Worm (Caenorhabditis elegans) whole organism, L2 larva: ENCODE data around the gene fbxa-104.

ENCODE experiments used
- F13H6.1 ChIP-seq: sonication (generic microtip); optimal IDR thresholded peaks from 2 replicates; lab custom pipeline; 2016; ENCODE audit warnings: missing genetic modification characterization, missing compliant biosample characterization
- R02D3.7 ChIP-seq: fragments of 150-350 bp; optimal IDR thresholded peaks from 2 replicates; lab custom pipeline; 2014; ENCODE audit warnings: missing biosample characterization, missing genetic modification characterization
- Y55F3AM.14 ChIP-seq: fragments of 200-800 bp; sonication (Bioruptor generic); optimal IDR thresholded peaks from 2 replicates; lab custom pipeline; 2018; ENCODE audit warnings: mild to moderate bottlenecking, missing genetic modification characterization, missing compliant biosample characterization
- ZK546.5 ChIP-seq: sonication (generic microtip); optimal IDR thresholded peaks from 2 replicates; lab custom pipeline; 2017; ENCODE audit warnings: missing biosample characterization, missing genetic modification characterization
- alr-1 ChIP-seq: fragments of 150-350 bp; optimal IDR thresholded peaks from 2 replicates; lab custom pipeline; 2014; ENCODE audit warnings: missing biosample characterization, missing genetic modification characterization
- aly-2 ChIP-seq: fragments of 150-350 bp; optimal IDR thresholded peaks from 2 replicates; lab custom pipeline; 2014; ENCODE audit warnings: missing biosample characterization, missing genetic modification characterization
- ama-1 ChIP-seq: fragments of 150-350 bp; optimal IDR thresholded peaks from 2 replicates; lab custom pipeline; 2018; ENCODE audit warnings: inconsistent platforms
- ceh-16 ChIP-seq: fragments of 150-350 bp; optimal IDR thresholded peaks from 2 replicates; lab custom pipeline; 2014; ENCODE audit warnings: missing biosample characterization, missing genetic modification characterization
- ceh-82 ChIP-seq: fragments of 150-350 bp; optimal IDR thresholded peaks from 2 replicates; lab custom pipeline; 2014; ENCODE audit warnings: missing biosample characterization, missing genetic modification characterization
- crh-2 ChIP-seq: sonication (generic microtip); optimal IDR thresholded peaks from 2 replicates; lab custom pipeline; 2017; ENCODE audit warnings: missing biosample characterization, missing genetic modification characterization
- dmd-4 ChIP-seq: sonication (generic microtip); optimal IDR thresholded peaks from 2 replicates; lab custom pipeline; 2017; ENCODE audit warnings: missing biosample characterization, missing genetic modification characterization
- elt-1 ChIP-seq: fragments of 150-350 bp; optimal IDR thresholded peaks from 2 replicates; lab custom pipeline; 2014; ENCODE audit warnings: missing biosample characterization, missing genetic modification characterization
- elt-3 ChIP-seq: sonication (generic microtip); optimal IDR thresholded peaks from 2 replicates; lab custom pipeline; 2017; ENCODE audit warnings: missing biosample characterization, missing genetic modification characterization
- gmeb-1 ChIP-seq: fragments of 150-350 bp; optimal IDR thresholded peaks from 2 replicates; lab custom pipeline; 2014; ENCODE audit warnings: missing biosample characterization, missing genetic modification characterization
- lin-11 ChIP-seq: fragments of 150-350 bp; sonication (generic microtip); optimal IDR thresholded peaks from 2 replicates; lab custom pipeline; 2014; ENCODE audit warnings: missing biosample characterization, missing genetic modification characterization, inconsistent platforms, mixed read lengths
- lin-13 ChIP-seq: fragments of 150-350 bp; optimal IDR thresholded peaks from 2 replicates; lab custom pipeline; 2014; ENCODE audit warnings: missing biosample characterization, missing genetic modification reagents, missing genetic modification characterization
- lsy-2 ChIP-seq, 2 experiments: fragments of 150-350 bp in 1 of 2; sonication (generic microtip) in 1 of 2; optimal IDR thresholded peaks; 2 replicates each; lab custom pipeline; 2014 to 2017; ENCODE audit warnings: missing biosample characterization in 2 of 2, missing genetic modification characterization in 2 of 2
- mbf-1 ChIP-seq: sonication (generic microtip); optimal IDR thresholded peaks from 2 replicates; lab custom pipeline; 2017; ENCODE audit warnings: missing biosample characterization, missing genetic modification characterization
- mdl-1 ChIP-seq, 2 experiments: fragments of 150-350 bp in 1 of 2; sonication (generic microtip) in 1 of 2; optimal IDR thresholded peaks; 2 replicates each; lab custom pipeline; 2017; ENCODE audit warnings: missing biosample characterization in 2 of 2, missing genetic modification characterization in 2 of 2
- nhr-10 ChIP-seq: sonication (generic microtip); optimal IDR thresholded peaks from 2 replicates; lab custom pipeline; 2017; ENCODE audit warnings: missing biosample characterization, missing genetic modification characterization
- nhr-11 ChIP-seq: fragments of 150-350 bp; optimal IDR thresholded peaks from 2 replicates; lab custom pipeline; 2014; ENCODE audit warnings: missing biosample characterization, missing genetic modification characterization
- nhr-21 ChIP-seq: fragments of 150-350 bp; optimal IDR thresholded peaks from 2 replicates; lab custom pipeline; 2014; ENCODE audit warnings: missing biosample characterization, missing genetic modification characterization
- nhr-237 ChIP-seq: fragments of 150-350 bp; optimal IDR thresholded peaks from 2 replicates; lab custom pipeline; 2014; ENCODE audit warnings: missing biosample characterization, missing genetic modification characterization
- nhr-6 ChIP-seq: fragments of 150-350 bp; optimal IDR thresholded peaks from 2 replicates; lab custom pipeline; 2014; ENCODE audit warnings: missing biosample characterization, missing genetic modification characterization
- nhr-77 ChIP-seq: fragments of 150-350 bp; optimal IDR thresholded peaks from 2 replicates; lab custom pipeline; 2014; ENCODE audit warnings: missing biosample characterization, missing genetic modification characterization
- skn-1 ChIP-seq: sonication (generic microtip); optimal IDR thresholded peaks from 2 replicates; lab custom pipeline; 2017; ENCODE audit warnings: missing biosample characterization, missing genetic modification characterization
- sma-9 ChIP-seq, 2 experiments: fragments of 150-350 bp in 1 of 2; sonication (generic microtip) in 1 of 2; optimal IDR thresholded peaks; 2 replicates each; lab custom pipeline; 2014 to 2016; ENCODE audit warnings: missing genetic modification characterization in 2 of 2, mild to moderate bottlenecking in 1 of 2, missing biosample characterization in 1 of 2, missing compliant biosample characterization in 1 of 2, missing genetic modification reagents in 1 of 2, moderate library complexity in 1 of 2
- unc-55 ChIP-seq: fragments of 150-350 bp; sonication (generic microtip); optimal IDR thresholded peaks from 3 replicates; lab custom pipeline; 2014; ENCODE audit warnings: missing biosample characterization, missing genetic modification reagents, missing genetic modification characterization
- unc-62 ChIP-seq: fragments of 150-350 bp; optimal IDR thresholded peaks from 2 replicates; lab custom pipeline; 2014; ENCODE audit warnings: missing biosample characterization, missing genetic modification reagents, missing genetic modification characterization
- ztf-1 ChIP-seq: fragments of 200-800 bp; sonication (Bioruptor generic); conservative IDR thresholded peaks from 2 replicates; pipeline ENCODE4 v1.3.6; 2022; ENCODE audit warnings: missing genetic modification characterization, missing compliant biosample characterization
- ztf-11 ChIP-seq: sonication (generic microtip); optimal IDR thresholded peaks from 2 replicates; lab custom pipeline; 2017; ENCODE audit warnings: missing biosample characterization, missing genetic modification characterization

Gene fbxa-104

DNA sequence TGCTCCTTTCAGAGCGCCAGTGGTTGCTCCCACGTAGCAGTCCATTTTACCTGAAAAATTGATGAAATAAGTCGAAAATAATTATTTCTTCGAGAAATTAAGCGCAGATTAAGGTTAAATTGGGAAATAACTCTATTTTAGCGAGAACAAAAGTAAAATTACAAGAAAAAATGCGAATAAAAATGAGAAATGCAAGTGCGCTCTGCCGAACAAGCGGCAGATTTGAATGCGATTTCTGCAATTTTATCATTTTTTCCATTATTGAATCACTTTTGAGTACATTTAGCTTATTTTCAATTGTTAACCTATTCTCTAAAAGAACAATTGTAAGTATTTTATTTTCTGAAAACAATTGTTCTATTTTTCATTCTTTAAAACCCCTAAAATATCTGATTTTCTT is 28.6 kb downstream of the fbxa-104 start, which contains the start of gene T06E6.1:
Gene T06E6.1 (minus strand): TSS at position 56 of the 400 bp plus-strand sequence.
- peak; percentile 68 for TF ChIP-seq gmeb-1 (tag; lab: Kevin White, UChicago)
- peak in 1 of 2 experiments; percentile 23 for TF ChIP-seq lsy-2 (tag; optimal IDR thresholded peaks at IDR 0.05; lab: Kevin White, UChicago)
- TF ChIP-seq ZK546.5 (tag; lab: Kevin White, UChicago): no peak
- no peak for TF ChIP-seq ama-1 (lab: Kevin White, UChicago)
- TF ChIP-seq unc-55 (GFP tag; lab: Kevin White, UChicago): peak; percentile 5
- peak; percentile 28 for TF ChIP-seq lin-13 (GFP tag; lab: Kevin White, UChicago)
- no peak for TF ChIP-seq crh-2

DNA sequence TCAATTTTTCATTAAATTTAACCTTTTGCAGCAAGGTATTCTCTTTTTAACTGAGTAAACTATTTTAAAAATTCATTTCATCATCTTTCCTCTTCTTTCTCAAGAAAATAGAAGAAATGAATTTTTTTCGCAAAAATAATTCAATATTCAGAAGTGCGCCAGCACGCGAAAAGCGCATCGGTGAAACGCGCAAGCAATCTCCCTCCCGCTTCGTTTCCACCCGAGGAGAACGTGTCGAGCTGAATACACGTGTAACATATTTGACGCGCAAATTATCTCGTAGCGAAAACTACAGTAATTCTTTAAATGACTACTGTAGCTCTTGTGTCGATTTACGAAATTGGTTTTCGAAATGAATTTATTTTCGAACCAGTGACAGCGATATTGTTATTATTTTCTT is 31.4 kb downstream of the fbxa-104 start:
- no peak for TF ChIP-seq Y55F3AM.14 (GFP tag; lab: Kevin White, UChicago)
- no peak for TF ChIP-seq dmd-4 (tag; lab: Kevin White, UChicago)
- no peak for TF ChIP-seq elt-3
- TF ChIP-seq sma-9 (GFP tag; optimal IDR thresholded peaks at IDR 0.05; lab: Kevin White, UChicago): no peak
- no peak for TF ChIP-seq sma-9 (tag; optimal IDR thresholded peaks at IDR 0.05; lab: Kevin White, UChicago)
- no peak for TF ChIP-seq nhr-237 (tag; lab: Kevin White, UChicago)

ce11 chrV:15388820-15389384 is 34.6 kb downstream of the fbxa-104 start, which contains the start of gene srh-170:
srh-170 (minus strand) TSS chrV:15388870.
- TF ChIP-seq dmd-4 (tag; lab: Kevin White, UChicago): no peak
- TF ChIP-seq nhr-6 (tag; lab: Kevin White, UChicago): no peak
- no peak for TF ChIP-seq elt-3
- TF ChIP-seq ztf-1 (GFP tag; lab: Robert Waterston, UW): no peak
- no peak for TF ChIP-seq nhr-21 (tag; lab: Kevin White, UChicago)

DNA sequence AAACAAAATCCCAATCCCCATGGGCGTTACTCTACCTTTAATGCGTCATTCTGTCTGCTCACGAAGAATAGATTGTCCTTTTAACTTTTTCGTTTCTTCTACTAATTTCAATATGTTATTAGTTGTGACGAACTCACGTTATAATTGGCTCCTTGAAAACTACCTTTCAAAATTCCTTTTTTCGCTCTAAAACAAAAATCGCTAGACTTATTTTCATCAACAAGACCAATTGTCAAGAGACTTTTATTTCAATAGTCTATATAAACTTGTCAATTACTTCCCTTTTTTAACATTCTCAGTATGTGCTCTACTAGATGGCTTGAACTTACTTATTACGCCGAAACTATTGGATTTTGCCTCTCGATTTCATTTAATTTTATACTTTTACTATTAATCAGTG is 38.8 kb downstream of the fbxa-104 start, which contains the start of gene str-102:
Gene str-102 (plus strand): TSS at position 301 of the 400 bp plus-strand sequence.
- TF ChIP-seq alr-1 (tag; lab: Kevin White, UChicago): no peak
- no peak for TF ChIP-seq lin-11 (tag; lab: Kevin White, UChicago)
- TF ChIP-seq ZK546.5 (tag; lab: Kevin White, UChicago): no peak
- TF ChIP-seq nhr-77: no peak
- no peak for TF ChIP-seq gmeb-1 (tag; lab: Kevin White, UChicago)
- TF ChIP-seq ceh-82 (tag; lab: Kevin White, UChicago): no peak
- TF ChIP-seq unc-62 (GFP tag; lab: Kevin White, UChicago): no peak
- TF ChIP-seq mbf-1: no peak
- TF ChIP-seq nhr-6 (tag; lab: Kevin White, UChicago): no peak
- no peak for TF ChIP-seq skn-1 (tag; lab: Kevin White, UChicago)
- TF ChIP-seq aly-2: no peak
- TF ChIP-seq dmd-4 (tag; lab: Kevin White, UChicago): no peak
- TF ChIP-seq ztf-11 (tag; lab: Kevin White, UChicago): no peak
- TF ChIP-seq nhr-10: no peak
- no peak for TF ChIP-seq elt-1
- no peak for TF ChIP-seq ceh-16 (tag; lab: Kevin White, UChicago)
- TF ChIP-seq nhr-237 (tag; lab: Kevin White, UChicago): no peak
- TF ChIP-seq elt-3: no peak
- no peak for TF ChIP-seq nhr-11 (tag; lab: Kevin White, UChicago)

DNA sequence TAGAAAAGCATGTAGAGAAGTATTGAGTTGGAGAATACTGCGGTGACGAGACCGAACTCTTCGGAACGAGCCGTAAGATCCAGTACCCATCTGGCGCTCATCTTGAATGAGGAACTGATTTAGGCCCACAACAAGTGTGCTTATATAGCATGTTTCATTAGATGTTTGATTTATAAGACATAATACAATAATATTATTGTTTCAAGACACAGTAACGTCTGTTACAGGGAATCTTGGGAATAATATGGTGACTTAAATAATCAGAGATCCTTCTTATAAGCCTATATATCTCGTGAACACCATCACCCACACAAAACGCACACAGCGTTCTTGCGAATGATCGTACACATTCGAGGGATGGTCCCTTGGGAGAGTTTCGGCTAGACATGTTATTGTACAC is 39.7 kb downstream of the fbxa-104 start, which contains the start of gene str-88:
Gene str-88 (minus strand): TSS at position 101 of the 400 bp plus-strand sequence.
- TF ChIP-seq nhr-6 (tag; lab: Kevin White, UChicago): no peak
- TF ChIP-seq F13H6.1 (tag; lab: Kevin White, UChicago): no peak
- no peak for TF ChIP-seq mdl-1 (tag; optimal IDR thresholded peaks at IDR 0.05; lab: Kevin White, UChicago)
- TF ChIP-seq nhr-77: no peak
- no peak for TF ChIP-seq sma-9 (GFP tag; optimal IDR thresholded peaks at IDR 0.05; lab: Kevin White, UChicago)
- TF ChIP-seq sma-9 (tag; optimal IDR thresholded peaks at IDR 0.05; lab: Kevin White, UChicago): no peak
- TF ChIP-seq ceh-16 (tag; lab: Kevin White, UChicago): no peak
- no peak for TF ChIP-seq unc-62 (GFP tag; lab: Kevin White, UChicago)
- TF ChIP-seq lsy-2 (tag; optimal IDR thresholded peaks at IDR 0.05; lab: Kevin White, UChicago): no peak
- no peak for TF ChIP-seq R02D3.7 (tag; lab: Kevin White, UChicago)
- TF ChIP-seq nhr-237 (tag; lab: Kevin White, UChicago): no peak
- TF ChIP-seq, all 48 proteins: peak for 0
